Worm (Caenorhabditis elegans) whole organism, mixed stage, embryonic: ENCODE results near the gene ndc-80.

Experiments used
- M03D4.4 ChIP-seq: sonication (generic microtip); optimal IDR thresholded peaks from 2 replicates; lab custom pipeline; 2017; ENCODE audit warnings: mild to moderate bottlenecking, missing genetic modification characterization, missing compliant biosample characterization
- blmp-1 ChIP-seq: fragments of 150-350 bp; optimal IDR thresholded peaks from 2 replicates; lab custom pipeline; 2014; ENCODE audit warnings: missing biosample characterization, missing genetic modification characterization
- ceh-39 ChIP-seq: fragments of 150-350 bp; optimal IDR thresholded peaks from 2 replicates; lab custom pipeline; 2014; ENCODE audit warnings: missing biosample characterization, missing genetic modification characterization
- ceh-43 ChIP-seq: fragments of 200-800 bp; sonication (Bioruptor generic); optimal IDR thresholded peaks from 2 replicates; lab custom pipeline; 2018; ENCODE audit warnings: mild to moderate bottlenecking, missing genetic modification characterization, moderate library complexity, missing compliant biosample characterization
- ceh-83 ChIP-seq: fragments of 200-800 bp; sonication (Bioruptor generic); optimal IDR thresholded peaks from 2 replicates; lab custom pipeline; 2018; ENCODE audit warnings: mild to moderate bottlenecking, missing genetic modification characterization, missing compliant biosample characterization
- ces-1 ChIP-seq: fragments of 150-350 bp; optimal IDR thresholded peaks from 2 replicates; lab custom pipeline; 2014; ENCODE audit warnings: missing biosample characterization, missing genetic modification reagents, missing genetic modification characterization
- cnd-1 ChIP-seq: fragments of 200-800 bp; sonication (Bioruptor generic); optimal IDR thresholded peaks from 2 replicates; lab custom pipeline; 2018; ENCODE audit warnings: mild to moderate bottlenecking, missing genetic modification characterization, missing compliant biosample characterization
- drap-1 ChIP-seq: fragments of 200-800 bp; sonication (Bioruptor generic); optimal IDR thresholded peaks from 3 replicates; lab custom pipeline; 2018; ENCODE audit warnings: mild to moderate bottlenecking, missing genetic modification characterization, missing compliant biosample characterization
- elt-1 ChIP-seq: sonication (generic microtip); optimal IDR thresholded peaks from 2 replicates; lab custom pipeline; 2017; ENCODE audit warnings: missing genetic modification characterization, mild to moderate bottlenecking, missing compliant biosample characterization, antibody characterized with exemption, moderate library complexity, borderline replicate concordance; ENCODE audit not compliant: insufficient read depth
- elt-3 ChIP-seq: fragments of 150-350 bp; optimal IDR thresholded peaks from 2 replicates; lab custom pipeline; 2014; ENCODE audit warnings: missing biosample characterization, missing genetic modification characterization
- flh-1 ChIP-seq: fragments of 200-800 bp; sonication (Bioruptor generic); optimal IDR thresholded peaks from 2 replicates; lab custom pipeline; 2018; ENCODE audit warnings: mild to moderate bottlenecking, missing genetic modification characterization, moderate library complexity, missing compliant biosample characterization
- ham-2 ChIP-seq: fragments of 200-800 bp; sonication (Bioruptor generic); optimal IDR thresholded peaks from 2 replicates; lab custom pipeline; 2018; ENCODE audit warnings: mild to moderate bottlenecking, missing genetic modification characterization, missing compliant biosample characterization
- hlh-1 ChIP-seq: fragments of 150-350 bp; optimal IDR thresholded peaks from 2 replicates; lab custom pipeline; 2014; ENCODE audit warnings: missing biosample characterization, missing genetic modification reagents, missing genetic modification characterization
- lin-13 ChIP-seq: fragments of 150-350 bp; optimal IDR thresholded peaks from 2 replicates; lab custom pipeline; 2014; ENCODE audit warnings: missing biosample characterization, missing genetic modification characterization
- lin-32 ChIP-seq: fragments of 200-800 bp; sonication (Bioruptor generic); optimal IDR thresholded peaks from 2 replicates; lab custom pipeline; 2018; ENCODE audit warnings: mild to moderate bottlenecking, missing genetic modification characterization, missing compliant biosample characterization
- lsy-2 ChIP-seq: fragments of 150-350 bp; optimal IDR thresholded peaks from 2 replicates; lab custom pipeline; 2014; ENCODE audit warnings: missing biosample characterization, missing genetic modification characterization
- mab-5 ChIP-seq: fragments of 150-350 bp; optimal IDR thresholded peaks from 2 replicates; lab custom pipeline; 2014; ENCODE audit warnings: missing biosample characterization, missing genetic modification characterization
- mls-2 ChIP-seq: sonication (generic microtip); optimal IDR thresholded peaks from 2 replicates; lab custom pipeline; 2016; ENCODE audit warnings: mild to moderate bottlenecking, missing genetic modification characterization, moderate library complexity, missing compliant biosample characterization
- nhr-12 ChIP-seq: fragments of 150-350 bp; optimal IDR thresholded peaks from 2 replicates; lab custom pipeline; 2014; ENCODE audit warnings: missing biosample characterization, missing genetic modification characterization
- nhr-2 ChIP-seq: fragments of 150-350 bp; optimal IDR thresholded peaks from 2 replicates; lab custom pipeline; 2014; ENCODE audit warnings: missing biosample characterization, missing genetic modification characterization
- nhr-237 ChIP-seq: fragments of 150-350 bp; optimal IDR thresholded peaks from 2 replicates; lab custom pipeline; 2014; ENCODE audit warnings: missing biosample characterization, missing genetic modification characterization
- nhr-28 ChIP-seq: fragments of 150-350 bp; optimal IDR thresholded peaks from 2 replicates; lab custom pipeline; 2014; ENCODE audit warnings: missing biosample characterization, missing genetic modification characterization
- nhr-76 ChIP-seq: sonication (generic microtip); optimal IDR thresholded peaks from 2 replicates; lab custom pipeline; 2017; ENCODE audit warnings: missing biosample characterization, missing genetic modification characterization
- pha-4 ChIP-seq: fragments of 150-350 bp; optimal IDR thresholded peaks from 2 replicates; lab custom pipeline; 2018; ENCODE audit warnings: missing biosample characterization, missing genetic modification reagents, missing genetic modification characterization
- sem-2 ChIP-seq: fragments of 200-800 bp; sonication (Bioruptor generic); optimal IDR thresholded peaks from 2 replicates; lab custom pipeline; 2018; ENCODE audit warnings: mild to moderate bottlenecking, missing genetic modification characterization, missing compliant biosample characterization
- snpc-4 ChIP-seq: fragments of 150-350 bp; optimal IDR thresholded peaks from 2 replicates; lab custom pipeline; 2014; ENCODE audit warnings: missing biosample characterization, missing genetic modification characterization
- sptf-1 ChIP-seq: sonication (generic microtip); optimal IDR thresholded peaks from 2 replicates; lab custom pipeline; 2017; ENCODE audit warnings: mild to moderate bottlenecking, missing genetic modification characterization, moderate library complexity, missing compliant biosample characterization
- tbx-8 ChIP-seq: fragments of 200-800 bp; sonication (Bioruptor generic); optimal IDR thresholded peaks from 2 replicates; lab custom pipeline; 2018; ENCODE audit warnings: mild to moderate bottlenecking, missing genetic modification characterization, moderate library complexity, missing compliant biosample characterization
- unc-120 ChIP-seq: sonication (generic microtip); optimal IDR thresholded peaks from 2 replicates; lab custom pipeline; 2017; ENCODE audit warnings: missing genetic modification characterization, missing compliant biosample characterization; ENCODE audit not compliant: poor library complexity, severe bottlenecking
- unc-39 ChIP-seq: fragments of 150-350 bp; optimal IDR thresholded peaks from 2 replicates; lab custom pipeline; 2014; ENCODE audit warnings: missing biosample characterization, missing genetic modification characterization
- zip-8 ChIP-seq: fragments of 150-350 bp; optimal IDR thresholded peaks from 2 replicates; lab custom pipeline; 2014; ENCODE audit warnings: missing biosample characterization, missing genetic modification characterization
- ztf-11 ChIP-seq: fragments of 150-350 bp; optimal IDR thresholded peaks from 2 replicates; lab custom pipeline; 2014; ENCODE audit warnings: missing biosample characterization, missing genetic modification characterization

ndc-80 gene

ce11 chrIV:10068266-10068665 is 17.7 kb upstream of the ndc-80 start:
- TF ChIP-seq sem-2 (GFP tag; lab: Kevin White, UChicago): no peak
- no peak for TF ChIP-seq M03D4.4 (tag; lab: Kevin White, UChicago)
- TF ChIP-seq blmp-1: no peak
- TF ChIP-seq lsy-2 (tag; lab: Kevin White, UChicago): no peak
- TF ChIP-seq nhr-28: no peak

ce11 chrIV:10072527-10072926 is 13.4 kb upstream of the ndc-80 start, which contains the start of gene W01B6.3:
TSS of gene W01B6.3 (minus strand) at chrIV:10072627.
- no peak for TF ChIP-seq ceh-39 (tag; lab: Kevin White, UChicago)
- TF ChIP-seq sptf-1 (tag; lab: Kevin White, UChicago): no peak
- TF ChIP-seq hlh-1: no peak
- TF ChIP-seq mab-5: no peak
- no peak for TF ChIP-seq ceh-43
- no peak for TF ChIP-seq M03D4.4 (tag; lab: Kevin White, UChicago)
- TF ChIP-seq nhr-2 (tag; lab: Kevin White, UChicago): no peak
- TF ChIP-seq unc-120 (tag; lab: Kevin White, UChicago): no peak
- no peak for TF ChIP-seq ztf-11 (tag; lab: Kevin White, UChicago)
- no peak for TF ChIP-seq sem-2 (GFP tag; lab: Kevin White, UChicago)
- TF ChIP-seq elt-1 (tag; lab: Kevin White, UChicago): no peak
- no peak for TF ChIP-seq blmp-1
- no peak for TF ChIP-seq lin-13 (tag; lab: Kevin White, UChicago)
- TF ChIP-seq mls-2 (tag; lab: Kevin White, UChicago): no peak
- TF ChIP-seq snpc-4: no peak
- no peak for TF ChIP-seq elt-3
- no peak for TF ChIP-seq ces-1 (GFP tag; lab: Kevin White, UChicago)

ce11 chrIV:10075034-10075510 is 10.9 kb upstream of the ndc-80 start, which contains the start of the genes ttbk-4 and W01B6.4:
TSS of gene ttbk-4 (minus strand) at chrIV:10075134.
TSS of gene W01B6.4 (plus strand) at chrIV:10075460.
- TF ChIP-seq mls-2 (tag; lab: Kevin White, UChicago) (no peak), elt-3 (no peak), lin-13 (tag; lab: Kevin White, UChicago) (no peak), ztf-11 (tag; lab: Kevin White, UChicago) (no peak), nhr-237 (tag; lab: Kevin White, UChicago) (no peak), drap-1 (no peak), pha-4 (tag; lab: Kevin White, UChicago) (no peak), unc-39 (tag; lab: Kevin White, UChicago) (no peak), hlh-1 (no peak), nhr-12 (tag; lab: Kevin White, UChicago) (no peak), nhr-28 (no peak), lsy-2 (tag; lab: Kevin White, UChicago) (no peak)

ce11 chrIV:10075899-10076298 is 10.0 kb upstream of the ndc-80 start, which contains the start of gene W01B6.5:
TSS of gene W01B6.5 (plus strand) at chrIV:10076199.
- TF ChIP-seq snpc-4 (no peak), lin-13 (tag; lab: Kevin White, UChicago) (no peak), pha-4 (tag; lab: Kevin White, UChicago) (no peak), zip-8 (tag; lab: Kevin White, UChicago) (no peak), ham-2 (GFP tag; lab: Kevin White, UChicago) (no peak), ceh-83 (GFP tag; lab: Kevin White, UChicago) (no peak)

- TF ChIP-seq ceh-43 (no peak), tbx-8 (no peak), pha-4 (tag; lab: Kevin White, UChicago) (no peak), nhr-12 (tag; lab: Kevin White, UChicago) (no peak), lin-32 (GFP tag; lab: Kevin White, UChicago) (no peak), unc-39 (tag; lab: Kevin White, UChicago) (no peak), lsy-2 (tag; lab: Kevin White, UChicago) (no peak), nhr-2 (tag; lab: Kevin White, UChicago) (no peak), ceh-83 (GFP tag; lab: Kevin White, UChicago) (no peak), M03D4.4 (tag; lab: Kevin White, UChicago) (no peak), drap-1 (no peak), mab-5 (no peak), cnd-1 (no peak), lin-13 (tag; lab: Kevin White, UChicago) (no peak), flh-1 (GFP tag; lab: Kevin White, UChicago) (no peak), hlh-1 (no peak), sem-2 (GFP tag; lab: Kevin White, UChicago) (no peak), nhr-237 (tag; lab: Kevin White, UChicago) (no peak), ztf-11 (tag; lab: Kevin White, UChicago) (no peak), nhr-76 (no peak)
Measured at ce11 chrIV:10078003-10078402, 7.9 kb upstream of the ndc-80 start.
